Fruit fly (Drosophila melanogaster) whole organism, prepupa: ENCODE data around the gene CG42660.

Experiments used
- Blimp-1 ChIP-seq: fragments of 200-800 bp; sonication (Bioruptor generic); optimal IDR thresholded peaks from 3 replicates; lab custom pipeline; 2017; ENCODE audit warnings: missing biosample characterization, missing genetic modification characterization, mild to moderate bottlenecking, moderate library complexity, missing genetic modification reagents
- CG10631 ChIP-seq: fragments of 200-800 bp; sonication (Bioruptor generic); optimal IDR thresholded peaks from 2 replicates; lab custom pipeline; 2016; ENCODE audit warnings: missing biosample characterization, missing genetic modification characterization
- CG10669 ChIP-seq: fragments of 200-800 bp; sonication (Bioruptor generic); optimal IDR thresholded peaks from 3 replicates; lab custom pipeline; 2018; ENCODE audit warnings: missing biosample characterization, mild to moderate bottlenecking, missing genetic modification characterization, moderate library complexity
- CG11294 ChIP-seq: fragments of 200-800 bp; sonication (Bioruptor generic); IDR thresholded peaks from 2 replicates; pipeline ENCODE4 v1.3.6; 2022; ENCODE audit warnings: missing biosample characterization, missing genetic modification characterization
- CG11762 ChIP-seq: fragments of 200-800 bp; sonication (Bioruptor generic); optimal IDR thresholded peaks from 3 replicates; lab custom pipeline; 2016; ENCODE audit warnings: missing biosample characterization, missing genetic modification characterization; ENCODE audit not compliant: insufficient read depth
- CG1621 ChIP-seq: fragments of 200-800 bp; sonication (Bioruptor generic); optimal IDR thresholded peaks from 3 replicates; lab custom pipeline; 2018; ENCODE audit warnings: missing biosample characterization, mild to moderate bottlenecking, missing genetic modification characterization
- CG16779 ChIP-seq: fragments of 200-800 bp; sonication (Bioruptor generic); optimal IDR thresholded peaks from 3 replicates; lab custom pipeline; 2017; ENCODE audit warnings: missing biosample characterization, mild to moderate bottlenecking, missing genetic modification characterization
- CG31627 ChIP-seq: fragments of 200-800 bp; sonication (Bioruptor generic); optimal IDR thresholded peaks from 3 replicates; lab custom pipeline; 2016; ENCODE audit warnings: missing biosample characterization, missing genetic modification characterization
- CG34406 ChIP-seq: fragments of 200-800 bp; sonication (Bioruptor generic); optimal IDR thresholded peaks from 3 replicates; lab custom pipeline; 2016; ENCODE audit warnings: missing biosample characterization, missing genetic modification characterization
- CG3919 ChIP-seq: fragments of 200-800 bp; sonication (Bioruptor generic); optimal IDR thresholded peaks from 3 replicates; lab custom pipeline; 2016; ENCODE audit warnings: missing biosample characterization, missing genetic modification characterization
- CG6163 ChIP-seq: fragments of 200-800 bp; sonication (Bioruptor generic); IDR thresholded peaks from 3 replicates; pipeline ENCODE4 v1.3.6; 2022; ENCODE audit warnings: missing biosample characterization, missing genetic modification characterization
- CG6276 ChIP-seq: fragments of 200-800 bp; sonication (Bioruptor generic); optimal IDR thresholded peaks from 2 replicates; lab custom pipeline; 2017; ENCODE audit warnings: missing biosample characterization, mild to moderate bottlenecking, missing genetic modification characterization
- CG6792 ChIP-seq: fragments of 200-800 bp; sonication (Bioruptor generic); optimal IDR thresholded peaks from 3 replicates; lab custom pipeline; 2016; ENCODE audit warnings: missing biosample characterization, missing genetic modification characterization
- CG6808 ChIP-seq: fragments of 200-800 bp; sonication (Bioruptor generic); optimal IDR thresholded peaks from 3 replicates; lab custom pipeline; 2017; ENCODE audit warnings: missing biosample characterization, missing genetic modification characterization, mild to moderate bottlenecking, moderate library complexity, missing genetic modification reagents
- CG6854 ChIP-seq: fragments of 200-800 bp; sonication (Bioruptor generic); optimal IDR thresholded peaks from 2 replicates; lab custom pipeline; 2017; ENCODE audit warnings: missing biosample characterization, mild to moderate bottlenecking, missing genetic modification characterization
- CG7368 ChIP-seq: fragments of 200-800 bp; sonication (Bioruptor generic); optimal IDR thresholded peaks from 3 replicates; lab custom pipeline; 2016; ENCODE audit warnings: missing biosample characterization, missing genetic modification characterization
- CG8119 ChIP-seq: fragments of 200-800 bp; sonication (Bioruptor generic); IDR thresholded peaks from 3 replicates; pipeline ENCODE4 v1.3.6; 2022; ENCODE audit warnings: missing biosample characterization, missing genetic modification characterization
- CG8319 ChIP-seq: fragments of 200-800 bp; sonication (Bioruptor generic); optimal IDR thresholded peaks from 3 replicates; lab custom pipeline; 2016; ENCODE audit warnings: missing biosample characterization, missing genetic modification characterization
- CG8632 ChIP-seq: fragments of 200-800 bp; sonication (Bioruptor generic); optimal IDR thresholded peaks from 3 replicates; lab custom pipeline; 2016; ENCODE audit warnings: missing biosample characterization, missing genetic modification characterization
- Eip75B ChIP-seq: fragments of 200-800 bp; sonication (Bioruptor generic); optimal IDR thresholded peaks from 3 replicates; lab custom pipeline; 2016; ENCODE audit warnings: missing biosample characterization, missing genetic modification characterization
- Eip78C ChIP-seq: fragments of 200-800 bp; sonication (Bioruptor generic); peaks from one replicate; lab custom pipeline; 2016; ENCODE audit warnings: missing biosample characterization, missing genetic modification characterization
- Ets21C ChIP-seq: fragments of 200-800 bp; sonication (Bioruptor generic); optimal IDR thresholded peaks from 3 replicates; lab custom pipeline; 2016; ENCODE audit warnings: missing biosample characterization, missing genetic modification characterization
- Ets96B ChIP-seq: fragments of 200-800 bp; optimal IDR thresholded peaks from 2 replicates; lab custom pipeline; 2019; ENCODE audit warnings: missing biosample characterization, mild to moderate bottlenecking, missing genetic modification characterization, moderate library complexity
- Hr38 ChIP-seq: sonication (Bioruptor generic); optimal IDR thresholded peaks from 2 replicates; lab custom pipeline; 2016; ENCODE audit warnings: missing biosample characterization, missing genetic modification characterization
- Hr39 ChIP-seq: fragments of 200-800 bp; sonication (Bioruptor generic); optimal IDR thresholded peaks from 2 replicates; lab custom pipeline; 2016; ENCODE audit warnings: missing biosample characterization, missing genetic modification characterization
- Hr4 ChIP-seq: fragments of 200-800 bp; sonication (Bioruptor generic); optimal IDR thresholded peaks from 3 replicates; lab custom pipeline; 2016; ENCODE audit warnings: missing biosample characterization, missing genetic modification characterization
- Lpt ChIP-seq: fragments of 200-800 bp; sonication (Bioruptor generic); optimal IDR thresholded peaks from 3 replicates; lab custom pipeline; 2016; ENCODE audit warnings: missing biosample characterization, missing genetic modification characterization
- OdsH ChIP-seq: fragments of 200-800 bp; sonication (Bioruptor generic); optimal IDR thresholded peaks from 3 replicates; lab custom pipeline; 2016; ENCODE audit warnings: missing biosample characterization, missing genetic modification characterization
- Sox102F ChIP-seq: fragments of 200-800 bp; sonication (Bioruptor generic); optimal IDR thresholded peaks from 2 replicates; lab custom pipeline; 2016; ENCODE audit warnings: missing biosample characterization, mild to moderate bottlenecking, missing genetic modification characterization
- Sox15 ChIP-seq: fragments of 200-800 bp; sonication (Bioruptor generic); optimal IDR thresholded peaks from 3 replicates; lab custom pipeline; 2016; ENCODE audit warnings: missing biosample characterization, missing genetic modification characterization
- achi ChIP-seq: fragments of 200-800 bp; sonication (Bioruptor generic); optimal IDR thresholded peaks from 3 replicates; lab custom pipeline; 2016; ENCODE audit warnings: missing biosample characterization, missing genetic modification characterization
- cyc ChIP-seq: fragments of 200-800 bp; sonication (Bioruptor generic); optimal IDR thresholded peaks from 3 replicates; lab custom pipeline; 2016; ENCODE audit warnings: missing biosample characterization, missing genetic modification characterization
- dac ChIP-seq: fragments of 200-800 bp; sonication (Bioruptor generic); optimal IDR thresholded peaks from 2 replicates; lab custom pipeline; 2017; ENCODE audit warnings: missing biosample characterization, mild to moderate bottlenecking, missing genetic modification characterization
- dsx ChIP-seq: fragments of 200-800 bp; optimal IDR thresholded peaks from 3 replicates; lab custom pipeline; 2019; ENCODE audit warnings: missing biosample characterization, mild to moderate bottlenecking, missing genetic modification characterization, moderate library complexity; ENCODE audit not compliant: poor library complexity, severe bottlenecking
- eg ChIP-seq: fragments of 200-800 bp; sonication (Bioruptor generic); IDR thresholded peaks from 3 replicates; pipeline ENCODE4 v1.3.6; 2022; ENCODE audit warnings: missing biosample characterization, missing genetic modification characterization
- esn ChIP-seq: fragments of 200-800 bp; sonication (Bioruptor generic); optimal IDR thresholded peaks from 2 replicates; lab custom pipeline; 2016; ENCODE audit warnings: missing biosample characterization, mild to moderate bottlenecking, missing genetic modification characterization, moderate library complexity
- fd59A ChIP-seq: fragments of 200-800 bp; sonication (Bioruptor generic); optimal IDR thresholded peaks from 2 replicates; lab custom pipeline; 2017; ENCODE audit warnings: missing biosample characterization, mild to moderate bottlenecking, missing genetic modification characterization, missing genetic modification reagents
- fd85E ChIP-seq: fragments of 200-800 bp; sonication (Bioruptor generic); optimal IDR thresholded peaks from 3 replicates; lab custom pipeline; 2016; ENCODE audit warnings: missing biosample characterization, missing genetic modification characterization
- lz ChIP-seq: fragments of 200-800 bp; sonication (Bioruptor generic); optimal IDR thresholded peaks from 3 replicates; lab custom pipeline; 2016; ENCODE audit warnings: missing biosample characterization, missing genetic modification characterization
- net ChIP-seq: fragments of 200-800 bp; sonication (Bioruptor generic); optimal IDR thresholded peaks from 3 replicates; lab custom pipeline; 2016; ENCODE audit warnings: missing biosample characterization, missing genetic modification characterization
- pdm3 ChIP-seq: fragments of 200-800 bp; sonication (Bioruptor generic); optimal IDR thresholded peaks from 3 replicates; lab custom pipeline; 2016; ENCODE audit warnings: missing biosample characterization, missing genetic modification characterization
- spab ChIP-seq: fragments of 200-800 bp; sonication (Bioruptor generic); optimal IDR thresholded peaks from 2 replicates; lab custom pipeline; 2017; ENCODE audit warnings: missing biosample characterization, mild to moderate bottlenecking, missing genetic modification characterization, missing genetic modification reagents
- ss ChIP-seq, 2 experiments: fragments of 200-800 bp; sonication (Bioruptor generic); optimal IDR thresholded peaks; 2 replicates in 1 of 2; 3 replicates in 1 of 2; lab custom pipeline; 2017 to 2018; ENCODE audit warnings: mild to moderate bottlenecking in 2 of 2, missing biosample characterization in 2 of 2, missing genetic modification characterization in 2 of 2, moderate library complexity in 1 of 2
- topi ChIP-seq: fragments of 200-800 bp; sonication (Bioruptor generic); optimal IDR thresholded peaks from 3 replicates; lab custom pipeline; 2016; ENCODE audit warnings: missing biosample characterization, missing genetic modification characterization

Gene CG42660

dm6 chr3L:7433325-7433827 lies 31.9 kb upstream of the CG42660 start (continued):
- TF ChIP-seq OdsH (GFP tag; lab: Kevin White, UChicago) (peak; percentile 36), CG16779 (tag; lab: Kevin White, UChicago) (peak; percentile 8), CG10669 (GFP tag; lab: Kevin White, UChicago) (peak; percentile 23), Lpt (GFP tag; lab: Kevin White, UChicago) (peak; percentile 44), ss (GFP tag; optimal IDR thresholded peaks at IDR 0.05; lab: Kevin White, UChicago) (peak; percentile 28 to 53), CG11294 (GFP tag; lab: Robert Waterston, UW) (peak; percentile 18; the same call in 1 of the 2 replicates), CG11762 (GFP tag; lab: Kevin White, UChicago) (no peak)

dm6 chr3L:7434198-7434597 lies 31.1 kb upstream of the CG42660 start:
- no peak for TF ChIP-seq topi
- TF ChIP-seq, all 60 proteins: peak for 0

dm6 chr3L:7434715-7435653 lies 30.3 kb upstream of the CG42660 start, which contains the start of gene Rac2:
Rac2 (minus strand) TSS chr3L:7435190.
- TF ChIP-seq CG34406 (GFP tag; lab: Kevin White, UChicago) (peak; percentile 7), Eip75B (GFP tag; lab: Kevin White, UChicago) (peak; percentile 67), CG8632 (GFP tag; lab: Kevin White, UChicago) (no peak), esn (GFP tag; lab: Kevin White, UChicago) (peak; percentile 42), Ets21C (peak; percentile 29), ss (GFP tag; optimal IDR thresholded peaks at IDR 0.05; lab: Kevin White, UChicago) (peak; percentile 66 to 70), CG3919 (GFP tag; lab: Kevin White, UChicago) (peak; percentile 70), achi (GFP tag; lab: Kevin White, UChicago) (peak; percentile 58), CG6792 (GFP tag; lab: Kevin White, UChicago) (no peak), CG8319 (GFP tag; lab: Kevin White, UChicago) (no peak), CG6854 (GFP tag; lab: Kevin White, UChicago) (peak; percentile 51), Ets96B (peak; percentile 54), CG8119 (GFP tag; lab: Robert Waterston, UW) (peak; percentile 57), CG31627 (GFP tag; lab: Kevin White, UChicago) (peak; percentile 40), CG6276 (GFP tag; lab: Kevin White, UChicago) (peak; percentile 70), CG7368 (GFP tag; lab: Kevin White, UChicago) (peak; percentile 41), Sox102F (GFP tag; lab: Kevin White, UChicago) (peak; percentile 28), dsx (peak; percentile 52), CG11762 (GFP tag; lab: Kevin White, UChicago) (peak; percentile 22), Blimp-1 (GFP tag; lab: Kevin White, UChicago) (no peak), Sox15 (GFP tag; lab: Kevin White, UChicago) (no peak), CG1621 (tag; lab: Kevin White, UChicago) (peak; percentile 52), net (peak; percentile 69), Hr39 (GFP tag; lab: Kevin White, UChicago) (peak; percentile 28), fd59A (GFP tag; lab: Kevin White, UChicago) (no peak), CG10631 (GFP tag; lab: Kevin White, UChicago) (peak; percentile 47), OdsH (GFP tag; lab: Kevin White, UChicago) (peak; percentile 19), pdm3 (GFP tag; lab: Kevin White, UChicago) (peak; percentile 41), spab (GFP tag; lab: Kevin White, UChicago) (peak; percentile 14), CG11294 (GFP tag; lab: Robert Waterston, UW) (peak; percentile 30; the same call in 1 of the 2 replicates), CG6163 (GFP tag; lab: Robert Waterston, UW) (peak; percentile 74), CG6808 (GFP tag; lab: Kevin White, UChicago) (peak; percentile 51), cyc (peak; percentile 37), Hr38 (no peak), Eip78C (GFP tag; lab: Kevin White, UChicago) (peak; percentile 83), lz (GFP tag; lab: Kevin White, UChicago) (peak; percentile 30), Hr4 (GFP tag; lab: Kevin White, UChicago) (peak; percentile 67), fd85E (GFP tag; lab: Kevin White, UChicago) (peak; percentile 40), eg (GFP tag; lab: Robert Waterston, UW) (peak; percentile 64; the same call in 2 of the 3 replicates), dac (peak; percentile 21), Lpt (GFP tag; lab: Kevin White, UChicago) (peak; percentile 54)
